Fruit fly (Drosophila melanogaster) S2 (cell line): Measurements from ENCODE around the gene CG33722.

Experiments used
- CG8478 ChIP-seq: fragments of >200 bp; optimal IDR thresholded peaks from 2 replicates; lab custom pipeline; 2018
- CTCF ChIP-seq, 2 experiments: fragments of >200 bp; optimal IDR thresholded peaks; 2 replicates each; lab custom pipeline; 2018

- TF ChIP-seq CG8478 (lab: Kevin White, UChicago), result no peak
- no peak for TF ChIP-seq CTCF (optimal IDR thresholded peaks at IDR 0.05; lab: Kevin White, UChicago)
Observed at dm6 chr3R:8227344-8227743, 16.5 kb upstream of the CG33722 start.
